Fruit fly (Drosophila melanogaster): ENCODE data around the gene Cpr78Cb.

The Cpr78Cb gene

dm6 chr3L:21321807-21322503 is 27.7 kb downstream of the Cpr78Cb start (continued):
- no peak for TF ChIP-seq Eip93F (GFP tag; optimal IDR thresholded peaks at IDR 0.05)
- TF ChIP-seq dac (GFP tag; optimal IDR thresholded peaks at IDR 0.05) = no peak
- no peak for TF ChIP-seq CG3032 (tag; optimal IDR thresholded peaks at IDR 0.05)
- no peak for TF ChIP-seq fd85E (GFP tag; optimal IDR thresholded peaks at IDR 0.05)
- peak; percentile 40 for TF ChIP-seq pdm3 (GFP tag; optimal IDR thresholded peaks at IDR 0.05)
- no peak for TF ChIP-seq CG9139 (GFP tag; optimal IDR thresholded peaks at IDR 0.05)
- peak; percentile 35 for TF ChIP-seq acj6 (GFP tag; optimal IDR thresholded peaks at IDR 0.05)
- peak; percentile 19 for TF ChIP-seq lz (GFP tag; optimal IDR thresholded peaks at IDR 0.05)
- TF ChIP-seq CG6854 (GFP tag; optimal IDR thresholded peaks at IDR 0.05) = no peak

- TF ChIP-seq Eip78C (GFP tag) (no peak), Eip93F (GFP tag; optimal IDR thresholded peaks at IDR 0.05) (no peak), Smox (GFP tag; optimal IDR thresholded peaks at IDR 0.05) (no peak), fkh (GFP tag; optimal IDR thresholded peaks at IDR 0.05) (no peak)
Measured at dm6 chr3L:21324724-21325123, 30.4 kb downstream of the Cpr78Cb start.

dm6 chr3L:21334999-21335631 is 40.8 kb downstream of the Cpr78Cb start, which contains the start of gene Tsr1:
Gene Tsr1 (plus strand): TSS chr3L:21335215.
- TF ChIP-seq vri (GFP tag; optimal IDR thresholded peaks at IDR 0.05) (no peak), cyc (GFP tag; optimal IDR thresholded peaks at IDR 0.05) (no peak), Eip75B (GFP tag; optimal IDR thresholded peaks at IDR 0.05) (no peak), topi (GFP tag; optimal IDR thresholded peaks at IDR 0.05) (no peak), CG6276 (GFP tag; optimal IDR thresholded peaks at IDR 0.05) (no peak)

- TF ChIP-seq vri (GFP tag; optimal IDR thresholded peaks at IDR 0.05) (peak; percentile 91), fd59A (GFP tag; optimal IDR thresholded peaks at IDR 0.05) (no peak)
Measured at dm6 chr3L:21342592-21342991, 48.3 kb downstream of the Cpr78Cb start.

dm6 chr3L:21343254-21344083 is 49.2 kb downstream of the Cpr78Cb start, which contains the start of the genes Tbc1d8-9 and CG32436:
Gene Tbc1d8-9 (minus strand): TSS chr3L:21343716.
Gene CG32436 (plus strand): TSS chr3L:21344033.
- TF ChIP-seq CG6792 (GFP tag; optimal IDR thresholded peaks at IDR 0.05) (no peak), cyc (GFP tag; optimal IDR thresholded peaks at IDR 0.05) (no peak), CG15336 (GFP tag; IDR thresholded peaks at IDR 0.05) (peak; percentile 49), Sox14 (GFP tag; optimal IDR thresholded peaks at IDR 0.05) (peak; percentile 92), Lpt (GFP tag; optimal IDR thresholded peaks at IDR 0.05) (no peak), pdm3 (GFP tag; optimal IDR thresholded peaks at IDR 0.05) (no peak), CG11902 (GFP tag; optimal IDR thresholded peaks at IDR 0.05) (no peak), CG6808 (GFP tag; optimal IDR thresholded peaks at IDR 0.05) (no peak), CG11294 (GFP tag; IDR thresholded peaks at IDR 0.05) (no peak), CG6854 (GFP tag; optimal IDR thresholded peaks at IDR 0.05) (no peak), net (GFP tag; optimal IDR thresholded peaks at IDR 0.05) (no peak), salr (GFP tag; optimal IDR thresholded peaks at IDR 0.05) (no peak), CG6163 (GFP tag; IDR thresholded peaks at IDR 0.05) (0 out of 3 replicates have a peak, but pooled peaks have one; percentile 29), Eip78C (GFP tag) (no peak), esn (GFP tag; optimal IDR thresholded peaks at IDR 0.05) (peak; percentile 15), vri (GFP tag; optimal IDR thresholded peaks at IDR 0.05) (peak; percentile 17), acj6 (GFP tag; optimal IDR thresholded peaks at IDR 0.05) (no peak), eg (GFP tag; IDR thresholded peaks at IDR 0.05) (no peak; the same call in 2 of the 3 replicates), CG10631 (GFP tag; optimal IDR thresholded peaks at IDR 0.05) (no peak), Sox102F (GFP tag; optimal IDR thresholded peaks at IDR 0.05) (no peak), ss (GFP tag; optimal IDR thresholded peaks at IDR 0.05) (no peak), CG9139 (GFP tag; optimal IDR thresholded peaks at IDR 0.05) (no peak), Eip93F (GFP tag; optimal IDR thresholded peaks at IDR 0.05) (no peak), spab (GFP tag; optimal IDR thresholded peaks at IDR 0.05) (no peak)
